Worm (Caenorhabditis elegans): ENCODE results near the gene K12B6.11.

The K12B6.11 gene

ce11 chrV:6246454-6246981 lies 42.2 kb upstream of the K12B6.11 start, which contains the start of gene dmd-7 (continued):
- TF ChIP-seq B0035.1 (tag; optimal IDR thresholded peaks at IDR 0.05) = peak; percentile 27
- TF ChIP-seq F57C9.4 (tag; optimal IDR thresholded peaks at IDR 0.05) = no peak
- no peak for TF ChIP-seq hlh-12 (tag; optimal IDR thresholded peaks at IDR 0.05)
- peak; percentile 62 for TF ChIP-seq F22D6.2 (tag; optimal IDR thresholded peaks at IDR 0.05)
- TF ChIP-seq madf-3 (GFP tag; IDR thresholded peaks at IDR 0.05) = no peak
- TF ChIP-seq Y53F4B.3 (GFP tag; IDR thresholded peaks at IDR 0.05) = no peak
- TF ChIP-seq hmg-1.2 (GFP tag; IDR thresholded peaks at IDR 0.05) = peak; percentile 57; the same call in 1 of the 2 replicates
- peak; percentile 71 for TF ChIP-seq unc-62 (GFP tag; optimal IDR thresholded peaks at IDR 0.05)
- peak; percentile 76 for TF ChIP-seq K11D2.4 (GFP tag; IDR thresholded peaks at IDR 0.05)
- TF ChIP-seq gei-17 (GFP tag; optimal IDR thresholded peaks at IDR 0.05) = peak; percentile 62
- peak; percentile 58; the same call in 1 of the 2 replicates for TF ChIP-seq B0336.3 (GFP tag; IDR thresholded peaks at IDR 0.05)
- peak; percentile 87 for TF ChIP-seq lin-40 (tag; optimal IDR thresholded peaks at IDR 0.05)
- no peak for TF ChIP-seq pha-4 (tag; optimal IDR thresholded peaks at IDR 0.05)
- 0 out of 2 replicates have a peak, but pooled peaks have one; percentile 7 for TF ChIP-seq egrh-3 (GFP tag; IDR thresholded peaks at IDR 0.05)
- 0 out of 2 replicates have a peak, but pooled peaks have one; percentile 36 for TF ChIP-seq rcor-1 (GFP tag; IDR thresholded peaks at IDR 0.05)
- no peak for TF ChIP-seq zim-3 (tag; optimal IDR thresholded peaks at IDR 0.05)
- no peak for TF ChIP-seq dpff-1 (tag; optimal IDR thresholded peaks at IDR 0.05)
- TF ChIP-seq F39B2.1 (GFP tag; IDR thresholded peaks at IDR 0.05) = no peak
- no peak for TF ChIP-seq cebp-1 (GFP tag; IDR thresholded peaks at IDR 0.05)
- TF ChIP-seq cebp-1 (tag; optimal IDR thresholded peaks at IDR 0.05) = peak; percentile 79
- TF ChIP-seq lag-1 (GFP tag; IDR thresholded peaks at IDR 0.05) = 0 out of 2 replicates have a peak, but pooled peaks have one; percentile 37
- TF ChIP-seq Y95B8A.8 (GFP tag; IDR thresholded peaks at IDR 0.05) = no peak
- TF ChIP-seq ets-4 (GFP tag; optimal IDR thresholded peaks at IDR 0.05) = no peak
- peak; percentile 72 for TF ChIP-seq die-1 (tag; optimal IDR thresholded peaks at IDR 0.05)
- no peak for TF ChIP-seq hsf-1 (GFP tag; IDR thresholded peaks at IDR 0.05)
- no peak for TF ChIP-seq let-526 (GFP tag; IDR thresholded peaks at IDR 0.05)
- no peak for TF ChIP-seq ztf-6 (GFP tag; IDR thresholded peaks at IDR 0.05)
- TF ChIP-seq B0019.2 (GFP tag; conservative IDR thresholded peaks at IDR 0.05) = no peak
- peak; percentile 85 for TF ChIP-seq chd-7 (tag; optimal IDR thresholded peaks at IDR 0.05)
- no peak for TF ChIP-seq ccch-3 (GFP tag; optimal IDR thresholded peaks at IDR 0.05)
- no peak for TF ChIP-seq attf-6 (GFP tag; IDR thresholded peaks at IDR 0.05)
- TF ChIP-seq nhr-90 (tag; optimal IDR thresholded peaks at IDR 0.05) = peak; percentile 9
- TF ChIP-seq ztf-25 (GFP tag; IDR thresholded peaks at IDR 0.05) = no peak
- no peak for TF ChIP-seq bed-1 (GFP tag; IDR thresholded peaks at IDR 0.05)
- TF ChIP-seq tlf-1 (GFP tag; optimal IDR thresholded peaks at IDR 0.05) = peak; percentile 3
- no peak for TF ChIP-seq nfya-2 (GFP tag; IDR thresholded peaks at IDR 0.05)
- TF ChIP-seq lin-26 (GFP tag; IDR thresholded peaks at IDR 0.05) = 0 out of 2 replicates have a peak, but pooled peaks have one; percentile 28
- no peak for TF ChIP-seq snpc-4 (GFP tag; optimal IDR thresholded peaks at IDR 0.05)
- peak in 2 of 4 experiments; percentile 18 to 47 for TF ChIP-seq snpc-4 (tag; optimal IDR thresholded peaks at IDR 0.05)
- TF ChIP-seq atf-7 (tag; optimal IDR thresholded peaks at IDR 0.05) = peak; percentile 75
- TF ChIP-seq attf-5 (GFP tag; optimal IDR thresholded peaks at IDR 0.05) = peak; percentile 54
- peak; percentile 79 for TF ChIP-seq C06A6.2 (GFP tag; conservative IDR thresholded peaks at IDR 0.05)
- TF ChIP-seq attf-3 (GFP tag; conservative IDR thresholded peaks at IDR 0.05) = no peak
- TF ChIP-seq ekl-4 (GFP tag; IDR thresholded peaks at IDR 0.05) = no peak
- TF ChIP-seq F55B11.4 (tag; optimal IDR thresholded peaks at IDR 0.05; ENCODE audit: borderline replicate concordance, insufficient read depth) = no peak
- no peak for TF ChIP-seq hlh-26 (GFP tag; conservative IDR thresholded peaks at IDR 0.05)
- TF ChIP-seq unc-130 (GFP tag; optimal IDR thresholded peaks at IDR 0.05) = no peak
- peak; percentile 66 for TF ChIP-seq ceh-27 (GFP tag; optimal IDR thresholded peaks at IDR 0.05)
- no peak for TF ChIP-seq nhr-27 (tag; optimal IDR thresholded peaks at IDR 0.05)

Data from whole organism, young adult.